Fruit fly (Drosophila melanogaster) whole organism, embryonic: ENCODE measurements around the gene jv.

Experiments used
- CG10366 ChIP-seq: fragments of 200-800 bp; sonication (Bioruptor generic); IDR thresholded peaks from 2 replicates; pipeline ENCODE4 v1.3.6; 2022; ENCODE audit warnings: missing biosample characterization, missing genetic modification characterization
- CG14050 ChIP-seq: fragments of 200-800 bp; sonication (Bioruptor generic); IDR thresholded peaks from 3 replicates; pipeline ENCODE4 v1.3.6; 2022; ENCODE audit warnings: missing biosample characterization, missing genetic modification characterization
- CG14667 ChIP-seq: fragments of 200-800 bp; sonication (Bioruptor generic); IDR thresholded peaks from 2 replicates; pipeline ENCODE4 v1.3.6; 2022; ENCODE audit warnings: missing biosample characterization, missing genetic modification characterization
- CG15479 ChIP-seq: fragments of 200-800 bp; sonication (Bioruptor generic); optimal IDR thresholded peaks from 3 replicates; lab custom pipeline; 2019; ENCODE audit warnings: missing biosample characterization, mild to moderate bottlenecking, missing genetic modification characterization, moderate library complexity
- CG16813 ChIP-seq: fragments of 200-800 bp; sonication (Bioruptor generic); IDR thresholded peaks from 3 replicates; pipeline ENCODE4 v1.3.6; 2022; ENCODE audit warnings: missing biosample characterization, missing genetic modification characterization; ENCODE audit not compliant: partially characterized antibody
- CG18476 ChIP-seq: fragments of 200-800 bp; sonication (Bioruptor generic); optimal IDR thresholded peaks from 2 replicates; lab custom pipeline; 2016; ENCODE audit warnings: missing biosample characterization, mild to moderate bottlenecking, missing genetic modification characterization
- CG32532 ChIP-seq: fragments of 200-800 bp; sonication (Bioruptor generic); IDR thresholded peaks from 2 replicates; pipeline ENCODE4 v1.3.6; 2022; ENCODE audit warnings: missing biosample characterization, missing genetic modification characterization
- CG3838 ChIP-seq: fragments of 200-800 bp; sonication (Bioruptor generic); optimal IDR thresholded peaks from 3 replicates; lab custom pipeline; 2016; ENCODE audit warnings: missing biosample characterization, missing genetic modification characterization
- CG5953 ChIP-seq: fragments of 200-800 bp; sonication (Bioruptor generic); IDR thresholded peaks from 2 replicates; pipeline ENCODE4 v1.3.6; 2022; ENCODE audit warnings: missing biosample characterization, missing genetic modification characterization
- CG7786 ChIP-seq: fragments of 200-800 bp; sonication (Bioruptor generic); optimal IDR thresholded peaks from 2 replicates; lab custom pipeline; 2016; ENCODE audit warnings: missing biosample characterization, missing genetic modification characterization
- CG8944 ChIP-seq: fragments of 200-800 bp; sonication (Bioruptor generic); optimal IDR thresholded peaks from 3 replicates; lab custom pipeline; 2016; ENCODE audit warnings: missing biosample characterization, missing genetic modification characterization
- CG9876 ChIP-seq: fragments of 200-800 bp; sonication (Bioruptor generic); optimal IDR thresholded peaks from 2 replicates; lab custom pipeline; 2016; ENCODE audit warnings: missing biosample characterization, missing genetic modification characterization
- CG9932 ChIP-seq: fragments of 200-800 bp; sonication (Bioruptor generic); IDR thresholded peaks from 2 replicates; pipeline ENCODE4 v1.3.6; 2022; ENCODE audit warnings: missing biosample characterization, missing genetic modification characterization
- Drgx ChIP-seq: fragments of 200-800 bp; sonication (Bioruptor generic); IDR thresholded peaks from 2 replicates; pipeline ENCODE4 v1.3.6; 2022; ENCODE audit warnings: missing biosample characterization, missing genetic modification characterization
- HmgZ ChIP-seq: fragments of 200-800 bp; sonication (Bioruptor generic); optimal IDR thresholded peaks from 2 replicates; lab custom pipeline; 2018; ENCODE audit warnings: missing biosample characterization, mild to moderate bottlenecking, missing genetic modification characterization
- Med ChIP-seq: fragments of 200-800 bp; sonication (Bioruptor generic); peaks from one replicate; lab custom pipeline; 2016; ENCODE audit warnings: missing biosample characterization, missing genetic modification characterization, mild to moderate bottlenecking, inconsistent platforms, moderate library complexity
- Meics ChIP-seq: fragments of 200-800 bp; sonication (Bioruptor generic); optimal IDR thresholded peaks from 2 replicates; lab custom pipeline; 2017; ENCODE audit warnings: missing biosample characterization, mild to moderate bottlenecking, missing genetic modification characterization
- Oli ChIP-seq: fragments of 200-800 bp; sonication (Bioruptor generic); optimal IDR thresholded peaks from 2 replicates; lab custom pipeline; 2018; ENCODE audit warnings: missing biosample characterization, mild to moderate bottlenecking, missing genetic modification characterization, moderate library complexity
- Optix ChIP-seq: fragments of 200-800 bp; sonication (Bioruptor generic); IDR thresholded peaks from 3 replicates; pipeline ENCODE4 v1.3.6; 2022; ENCODE audit warnings: missing biosample characterization, missing genetic modification characterization
- PHDP ChIP-seq: fragments of 200-800 bp; sonication (Bioruptor generic); optimal IDR thresholded peaks from 3 replicates; lab custom pipeline; 2018; ENCODE audit warnings: missing biosample characterization, mild to moderate bottlenecking, missing genetic modification characterization, moderate library complexity
- Ptx1 ChIP-seq: fragments of 200-800 bp; sonication (Bioruptor generic); IDR thresholded peaks from 2 replicates; pipeline ENCODE4 v1.3.6; 2022; ENCODE audit warnings: missing biosample characterization, missing genetic modification characterization
- Rfx ChIP-seq: fragments of 200-800 bp; sonication (Bioruptor generic); IDR thresholded peaks from 2 replicates; pipeline ENCODE4 v1.3.6; 2022; ENCODE audit warnings: missing biosample characterization, missing genetic modification characterization
- Sox102F ChIP-seq: fragments of 200-800 bp; sonication (Bioruptor generic); optimal IDR thresholded peaks from 2 replicates; lab custom pipeline; 2018; ENCODE audit warnings: missing biosample characterization, mild to moderate bottlenecking, missing genetic modification characterization, moderate library complexity
- Ssrp ChIP-seq: fragments of 200-800 bp; sonication (Bioruptor generic); optimal IDR thresholded peaks from 2 replicates; lab custom pipeline; 2018; ENCODE audit warnings: missing biosample characterization, mild to moderate bottlenecking, missing genetic modification characterization, moderate library complexity
- YL-1 ChIP-seq: fragments of 200-800 bp; sonication (Bioruptor generic); optimal IDR thresholded peaks from 3 replicates; lab custom pipeline; 2017; ENCODE audit warnings: missing biosample characterization, mild to moderate bottlenecking, missing genetic modification characterization
- aop ChIP-seq: fragments of 200-800 bp; sonication (Bioruptor generic); IDR thresholded peaks from 2 replicates; pipeline ENCODE4 v1.3.6; 2022; ENCODE audit warnings: missing biosample characterization, missing genetic modification characterization
- ase ChIP-seq: fragments of 200-800 bp; sonication (Bioruptor generic); IDR thresholded peaks from 3 replicates; pipeline ENCODE4 v1.3.6; 2022; ENCODE audit warnings: missing biosample characterization, missing genetic modification characterization
- ci ChIP-seq: fragments of 200-800 bp; sonication (Bioruptor generic); IDR thresholded peaks from 3 replicates; pipeline ENCODE4 v1.3.6; 2022; ENCODE audit warnings: missing biosample characterization, missing genetic modification characterization
- dmrt11E ChIP-seq: fragments of 200-800 bp; sonication (Bioruptor generic); optimal IDR thresholded peaks from 3 replicates; lab custom pipeline; 2018; ENCODE audit warnings: missing biosample characterization, mild to moderate bottlenecking, missing genetic modification characterization, moderate library complexity
- dpn ChIP-seq, 2 experiments: fragments of 200-800 bp; sonication (Bioruptor generic); optimal IDR thresholded peaks; 3 replicates each; lab custom pipeline; 2016; ENCODE audit warnings: missing biosample characterization in 2 of 2, missing genetic modification characterization in 2 of 2
- gem ChIP-seq: fragments of 200-800 bp; sonication (Bioruptor generic); optimal IDR thresholded peaks from 2 replicates; lab custom pipeline; 2019; ENCODE audit warnings: missing biosample characterization, mild to moderate bottlenecking, missing genetic modification characterization, moderate library complexity
- grau ChIP-seq: fragments of 200-800 bp; optimal IDR thresholded peaks from 3 replicates; lab custom pipeline; 2019; ENCODE audit warnings: missing biosample characterization, mild to moderate bottlenecking, missing genetic modification characterization, moderate library complexity
- hkb ChIP-seq, 2 experiments: fragments of 200-800 bp in 1 of 2; fragments of >200 bp in 1 of 2; sonication (Bioruptor generic) in 1 of 2; IDR thresholded peaks in 1 of 2; optimal IDR thresholded peaks in 1 of 2; 2 replicates each; pipeline versions ENCODE4 v1.3.6 to Lab custom; 2017 to 2022; ENCODE audit warnings: missing biosample characterization in 1 of 2, missing genetic modification characterization in 1 of 2
- lmd ChIP-seq: fragments of 200-800 bp; sonication (Bioruptor generic); IDR thresholded peaks from 2 replicates; pipeline ENCODE4 v1.3.6; 2022; ENCODE audit warnings: missing biosample characterization, missing genetic modification characterization
- prd ChIP-seq, 3 experiments: fragments of >200 bp in 2 of 3; fragments of 200-800 bp in 1 of 3; sonication (Bioruptor generic) in 1 of 3; optimal IDR thresholded peaks in 2 of 3; IDR thresholded peaks in 1 of 3; 2 replicates in 2 of 3; 3 replicates in 1 of 3; pipeline versions ENCODE4 v1.3.6 to Lab custom; 2017 to 2022; ENCODE audit warnings: missing biosample characterization in 1 of 3, missing genetic modification characterization in 1 of 3
- seq ChIP-seq: fragments of 200-800 bp; sonication (Bioruptor generic); IDR thresholded peaks from 2 replicates; pipeline ENCODE4 v1.3.6; 2022; ENCODE audit warnings: missing biosample characterization, missing genetic modification characterization
- slbo ChIP-seq: fragments of 200-800 bp; sonication (Bioruptor generic); IDR thresholded peaks from 2 replicates; pipeline ENCODE4 v1.3.6; 2022; ENCODE audit warnings: missing biosample characterization, missing genetic modification characterization
- so ChIP-seq: fragments of 200-800 bp; sonication (Bioruptor generic); IDR thresholded peaks from 3 replicates; pipeline ENCODE4 v1.3.6; 2022; ENCODE audit warnings: missing biosample characterization, missing genetic modification characterization
- trh ChIP-seq: fragments of 200-800 bp; sonication (Bioruptor generic); optimal IDR thresholded peaks from 2 replicates; lab custom pipeline; 2016; ENCODE audit warnings: missing biosample characterization, missing genetic modification characterization
- twi ChIP-seq: fragments of 200-800 bp; optimal IDR thresholded peaks from 2 replicates; lab custom pipeline; 2019; ENCODE audit warnings: missing biosample characterization, mild to moderate bottlenecking, missing genetic modification characterization, moderate library complexity
- yki ChIP-seq: fragments of >200 bp; optimal IDR thresholded peaks from 3 replicates; lab custom pipeline; 2018
- zf30C ChIP-seq: fragments of 200-800 bp; sonication (Bioruptor generic); optimal IDR thresholded peaks from 3 replicates; lab custom pipeline; 2018; ENCODE audit warnings: missing biosample characterization, mild to moderate bottlenecking, missing genetic modification characterization
- zfh1 ChIP-seq: fragments of 200-800 bp; sonication (Bioruptor generic); IDR thresholded peaks from 3 replicates; pipeline ENCODE4 v1.3.6; 2022; ENCODE audit warnings: missing biosample characterization, missing genetic modification characterization

Gene jv

DNA sequence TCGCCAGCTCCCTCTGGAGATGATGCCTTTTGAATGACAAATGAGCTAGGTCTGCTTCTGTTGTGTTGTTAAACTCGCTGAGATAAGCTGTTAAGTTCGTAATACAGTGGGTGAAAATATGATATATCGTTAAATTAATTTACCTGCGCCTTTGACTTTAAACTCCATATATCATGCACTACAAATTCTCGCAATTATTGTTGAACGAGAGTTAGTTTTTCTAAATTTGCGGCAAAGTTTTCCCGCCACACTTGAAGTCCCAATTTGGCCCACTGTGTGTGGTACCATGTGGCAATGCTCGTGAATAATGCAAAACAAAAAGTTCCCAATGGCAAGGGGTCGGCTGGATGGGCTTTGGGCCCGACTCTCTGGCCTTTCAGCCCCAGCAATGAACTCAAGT, 12.6 kb downstream of the jv start (continued):
- TF ChIP-seq Drgx (GFP tag; lab: Robert Waterston, UW) = peak; percentile 78
- peak; percentile 84 for TF ChIP-seq CG5953 (GFP tag; lab: Robert Waterston, UW)
- TF ChIP-seq, all 482 proteins: peak for 239

DNA sequence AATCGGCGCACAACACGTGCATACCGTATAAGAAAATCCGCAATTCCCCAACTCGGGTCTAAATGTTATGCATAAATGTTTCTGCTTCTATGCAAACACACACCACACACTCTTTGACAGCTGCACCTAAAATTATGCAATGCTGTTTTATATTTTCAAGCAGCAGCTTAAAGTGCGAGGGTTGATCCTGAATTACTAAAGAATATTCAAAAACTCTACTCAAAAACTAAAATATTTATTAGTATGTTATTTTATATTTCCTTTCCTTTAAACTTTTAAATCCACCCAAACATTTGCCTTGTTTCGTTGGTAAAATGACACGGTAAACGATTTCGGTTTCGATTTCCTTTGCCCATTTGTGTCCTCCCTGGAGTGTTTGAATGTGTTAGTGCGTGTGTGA, 28.2 kb downstream of the jv start:
- TF ChIP-seq CG14050 (GFP tag; lab: Robert Waterston, UW) (peak; percentile 11; the same call in 1 of the 3 replicates), CG7786 (no peak), Meics (GFP tag; lab: Kevin White, UChicago) (no peak), CG9876 (no peak), CG18476 (GFP tag; lab: Kevin White, UChicago) (peak; percentile 80), prd (optimal IDR thresholded peaks at IDR 0.05; lab: Kevin White, UChicago) (peak in 1 of 2 experiments; percentile 13), prd (GFP tag; IDR thresholded peaks at IDR 0.05; lab: Robert Waterston, UW) (no peak), aop (GFP tag; lab: Robert Waterston, UW) (no peak), Ssrp (tag; lab: Kevin White, UChicago) (peak; percentile 23), CG32532 (GFP tag; lab: Robert Waterston, UW) (peak; percentile 61; the same call in 1 of the 2 replicates), CG14667 (GFP tag; lab: Robert Waterston, UW) (no peak), dmrt11E (tag; lab: Kevin White, UChicago) (peak; percentile 42), trh (GFP tag; lab: Kevin White, UChicago) (no peak), gem (peak; percentile 48), so (GFP tag; lab: Robert Waterston, UW) (0 out of 3 replicates have a peak, but pooled peaks have one; percentile 8), hkb (optimal IDR thresholded peaks at IDR 0.05; lab: Kevin White, UChicago) (peak; percentile 91), hkb (GFP tag; IDR thresholded peaks at IDR 0.05; lab: Robert Waterston, UW) (no peak), Sox102F (peak; percentile 29), twi (tag; lab: Kevin White, UChicago) (peak; percentile 40), grau (tag; lab: Kevin White, UChicago) (peak; percentile 21), CG9932 (GFP tag; lab: Robert Waterston, UW) (peak; percentile 50; the same call in 1 of the 2 replicates), Oli (peak; percentile 10), CG3838 (GFP tag; lab: Kevin White, UChicago) (no peak), Drgx (GFP tag; lab: Robert Waterston, UW) (0 out of 2 replicates have a peak, but pooled peaks have one; percentile 10), seq (GFP tag; lab: Robert Waterston, UW) (peak; percentile 29; the same call in 1 of the 2 replicates), ase (GFP tag; lab: Robert Waterston, UW) (0 out of 3 replicates have a peak, but pooled peaks have one; percentile 34), CG8944 (GFP tag; lab: Kevin White, UChicago) (no peak), dpn (GFP tag; optimal IDR thresholded peaks at IDR 0.05; lab: Kevin White, UChicago) (peak in 1 of 2 experiments; percentile 13), Rfx (peak; percentile 48; the same call in 1 of the 2 replicates), ci (peak; percentile 11; the same call in 1 of the 3 replicates), Optix (GFP tag; lab: Robert Waterston, UW) (no peak), slbo (GFP tag; lab: Robert Waterston, UW) (peak; percentile 48), Ptx1 (GFP tag; lab: Robert Waterston, UW) (0 out of 2 replicates have a peak, but pooled peaks have one; percentile 19), CG10366 (GFP tag; lab: Robert Waterston, UW) (0 out of 2 replicates have a peak, but pooled peaks have one; percentile 16), yki (lab: Kevin White, UChicago) (no peak), PHDP (tag; lab: Kevin White, UChicago) (peak; percentile 32), CG15479 (peak; percentile 49), zfh1 (GFP tag; lab: Robert Waterston, UW) (peak; percentile 31; the same call in 1 of the 3 replicates), CG16813 (GFP tag; lab: Robert Waterston, UW) (no peak), HmgZ (tag; lab: Kevin White, UChicago) (no peak), lmd (peak; percentile 6; the same call in 1 of the 2 replicates), Med (GFP tag; lab: Kevin White, UChicago) (peak; percentile 68), YL-1 (no peak), zf30C (no peak)
